Fruit fly (Drosophila melanogaster): ENCODE measurements around the gene CG32681.

- TF ChIP-seq pan (optimal IDR thresholded peaks at IDR 0.05) (no peak), psq (optimal IDR thresholded peaks at IDR 0.05) (no peak), Dll (optimal IDR thresholded peaks at IDR 0.05) (no peak), EcR (GFP tag; optimal IDR thresholded peaks at IDR 0.05) (no peak), usp (GFP tag; optimal IDR thresholded peaks at IDR 0.05) (no peak), CG8478 (optimal IDR thresholded peaks at IDR 0.05) (no peak)
Observed at dm6 chrX:10362557-10363366, 18.4 kb downstream of the CG32681 start.
